Fruit fly (Drosophila melanogaster): ENCODE measurements around the gene CG43725.

The CG43725 gene

DNA sequence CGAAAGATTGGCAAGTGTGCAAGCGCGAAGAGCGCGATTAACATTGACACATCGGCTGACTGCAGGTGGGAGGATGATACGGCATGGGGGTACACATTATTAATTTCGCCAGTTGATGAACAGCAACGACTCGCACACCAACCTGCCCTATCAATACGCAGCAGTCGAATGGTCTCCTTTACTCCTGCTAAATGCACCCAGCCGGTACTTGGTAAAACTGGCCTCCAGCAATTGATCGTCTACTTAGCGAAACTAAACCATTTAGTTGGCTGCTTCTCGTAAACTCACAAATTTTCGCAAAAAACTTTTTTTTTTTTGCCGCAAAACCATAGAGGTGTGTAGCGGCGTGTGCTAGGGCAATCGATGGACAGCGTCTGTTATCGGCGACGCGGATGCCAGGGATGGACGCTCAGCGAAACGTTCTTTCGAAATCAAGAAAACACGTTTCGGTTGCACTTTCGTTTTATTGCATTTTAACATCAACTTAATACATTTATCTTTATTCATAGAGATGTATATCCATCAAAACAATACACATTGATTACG lies 25.3 kb downstream of the CG43725 start, which contains the start of gene Ge-1 (continued):
- TF ChIP-seq croc (GFP tag; conservative IDR thresholded peaks at IDR 0.05) (no peak), lilli (GFP tag; optimal IDR thresholded peaks at IDR 0.05) (no peak), tap (tag; optimal IDR thresholded peaks at IDR 0.05) (no peak), btn (GFP tag; optimal IDR thresholded peaks at IDR 0.05) (no peak), Side (GFP tag; optimal IDR thresholded peaks at IDR 0.05) (no peak), Taf1 (GFP tag; IDR thresholded peaks at IDR 0.05) (no peak), CG1602 (GFP tag; optimal IDR thresholded peaks at IDR 0.05) (no peak), Lpt (GFP tag; optimal IDR thresholded peaks at IDR 0.05) (no peak), her (GFP tag; optimal IDR thresholded peaks at IDR 0.05) (no peak), CG15479 (GFP tag; optimal IDR thresholded peaks at IDR 0.05) (no peak), CG14710 (tag; optimal IDR thresholded peaks at IDR 0.05) (peak; percentile 34), Fer1 (GFP tag; optimal IDR thresholded peaks at IDR 0.05) (no peak), Tbp (GFP tag; optimal IDR thresholded peaks at IDR 0.05) (no peak), fd3F (GFP tag; optimal IDR thresholded peaks at IDR 0.05) (no peak), amos (GFP tag; IDR thresholded peaks at IDR 0.05; ENCODE audit: partially characterized antibody) (peak; percentile 58), vnd (GFP tag; IDR thresholded peaks at IDR 0.05; ENCODE audit: partially characterized antibody) (peak; percentile 43; the same call in 1 of the 3 replicates), NFAT (GFP tag; IDR thresholded peaks at IDR 0.05) (0 out of 2 replicates have a peak, but pooled peaks have one; percentile 28), phol (tag; optimal IDR thresholded peaks at IDR 0.05) (peak; percentile 5), unc-4 (GFP tag; IDR thresholded peaks at IDR 0.05; ENCODE audit: partially characterized antibody) (peak; percentile 49; the same call in 1 of the 2 replicates), Sin3A (optimal IDR thresholded peaks at IDR 0.05) (peak; percentile 52), Dp (GFP tag; optimal IDR thresholded peaks at IDR 0.05) (peak; percentile 60), CG1647 (GFP tag; optimal IDR thresholded peaks at IDR 0.05) (no peak), Stat92E (GFP tag; optimal IDR thresholded peaks at IDR 0.05) (no peak), hkb (optimal IDR thresholded peaks at IDR 0.05) (no peak), hkb (GFP tag; IDR thresholded peaks at IDR 0.05) (no peak), onecut (GFP tag; IDR thresholded peaks at IDR 0.05) (peak; percentile 35; the same call in 1 of the 2 replicates), stc (GFP tag; IDR thresholded peaks at IDR 0.05) (no peak), zfh1 (GFP tag; IDR thresholded peaks at IDR 0.05) (no peak), salm (tag; optimal IDR thresholded peaks at IDR 0.05) (no peak), bcd (GFP tag; optimal IDR thresholded peaks at IDR 0.05) (no peak), fd96Cb (tag; optimal IDR thresholded peaks at IDR 0.05) (no peak), CG10274 (GFP tag; optimal IDR thresholded peaks at IDR 0.05) (no peak), CG10267 (tag; optimal IDR thresholded peaks at IDR 0.05) (peak; percentile 15), CG10366 (GFP tag; IDR thresholded peaks at IDR 0.05) (no peak), CG7271 (tag; optimal IDR thresholded peaks at IDR 0.05) (no peak), zf30C (GFP tag; optimal IDR thresholded peaks at IDR 0.05) (no peak), NfI (GFP tag; optimal IDR thresholded peaks at IDR 0.05) (no peak), ci (GFP tag; IDR thresholded peaks at IDR 0.05) (no peak), Sox100B (GFP tag; optimal IDR thresholded peaks at IDR 0.05) (no peak), Dip3 (GFP tag; optimal IDR thresholded peaks at IDR 0.05) (no peak), E2f2 (GFP tag; IDR thresholded peaks at IDR 0.05) (peak; percentile 74), pzg (GFP tag; optimal IDR thresholded peaks at IDR 0.05) (peak; percentile 53), Asciz (GFP tag; optimal IDR thresholded peaks at IDR 0.05) (no peak), mam (GFP tag; optimal IDR thresholded peaks at IDR 0.05) (no peak), CG7928 (GFP tag; optimal IDR thresholded peaks at IDR 0.05) (peak; percentile 95), CG11560 (tag; IDR thresholded peaks at IDR 0.05) (no peak), CG10431 (GFP tag; optimal IDR thresholded peaks at IDR 0.05) (no peak), CG4328 (GFP tag; optimal IDR thresholded peaks at IDR 0.05) (no peak), Opbp (GFP tag; IDR thresholded peaks at IDR 0.05; ENCODE audit: partially characterized antibody) (peak; percentile 53; the same call in 2 of the 3 replicates), CG17612 (GFP tag; IDR thresholded peaks at IDR 0.05) (no peak), fd64A (GFP tag; optimal IDR thresholded peaks at IDR 0.05) (no peak)
